Worm (Caenorhabditis elegans) whole organism, late embryonic: ENCODE data around the gene clec-136.

Experiments
- C08G9.2 ChIP-seq: sonication (generic microtip); optimal IDR thresholded peaks from 2 replicates; lab custom pipeline; 2016; ENCODE audit warnings: mild to moderate bottlenecking, missing genetic modification characterization, moderate library complexity, missing compliant biosample characterization
- fkh-10 ChIP-seq: fragments of 150-350 bp; optimal IDR thresholded peaks from 2 replicates; lab custom pipeline; 2014; ENCODE audit warnings: missing biosample characterization, missing genetic modification reagents, missing genetic modification characterization
- unc-3 ChIP-seq, 2 experiments: fragments of 200-800 bp in 1 of 2; sonication (Bioruptor generic) in 1 of 2; sonication (generic microtip) in 1 of 2; conservative IDR thresholded peaks in 1 of 2; optimal IDR thresholded peaks in 1 of 2; 2 replicates each; pipeline versions ENCODE4 v1.3.6 to Lab custom; 2016 to 2022; ENCODE audit warnings: missing compliant biosample characterization in 2 of 2, missing genetic modification characterization in 2 of 2, missing genetic modification reagents in 1 of 2

DNA sequence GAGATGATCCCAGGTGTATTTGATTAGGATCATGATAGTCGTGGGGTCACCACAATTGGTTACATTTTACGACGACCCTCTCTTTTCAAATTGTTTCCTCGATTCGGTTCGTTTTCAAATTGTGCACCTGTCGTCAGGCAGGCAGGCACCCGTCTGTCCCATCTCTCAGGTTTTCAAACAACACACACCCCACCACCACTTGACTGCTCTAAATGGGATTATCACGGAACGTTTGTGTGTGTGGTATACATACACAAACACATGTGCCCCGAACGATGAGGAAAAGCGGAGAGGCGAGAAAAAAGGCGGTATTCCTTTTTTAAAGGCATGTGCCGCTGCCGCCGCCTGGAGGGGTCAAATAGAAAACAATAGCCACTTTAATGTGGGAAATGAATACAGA, 31.0 kb downstream of the clec-136 start:
- TF ChIP-seq fkh-10 (GFP tag; lab: Kevin White, UChicago) (no peak), C08G9.2 (tag; lab: Kevin White, UChicago) (no peak), unc-3 (GFP tag; conservative IDR thresholded peaks at IDR 0.05; lab: Robert Waterston, UW) (no peak), unc-3 (tag; optimal IDR thresholded peaks at IDR 0.05; lab: Kevin White, UChicago) (no peak)
